Worm (Caenorhabditis elegans) whole organism, L4 larva: ENCODE measurements around the gene ccnk-1.

Source experiments
- D1046.2 ChIP-seq: fragments of 200-800 bp; sonication (Bioruptor generic); IDR thresholded peaks from 2 replicates; pipeline ENCODE4 v1.3.6; 2022; ENCODE audit warnings: missing genetic modification characterization, missing compliant biosample characterization
- F10B5.3 ChIP-seq: sonication (generic microtip); optimal IDR thresholded peaks from 2 replicates; lab custom pipeline; 2016; ENCODE audit warnings: mild to moderate bottlenecking, missing genetic modification characterization, missing compliant biosample characterization
- F26F4.8 ChIP-seq: fragments of 200-800 bp; sonication (Bioruptor generic); conservative IDR thresholded peaks from 2 replicates; pipeline ENCODE4 v1.3.6; 2022; ENCODE audit warnings: missing genetic modification characterization, missing compliant biosample characterization
- T20F7.1 ChIP-seq: fragments of 200-800 bp; sonication (Bioruptor generic); optimal IDR thresholded peaks from 2 replicates; lab custom pipeline; 2018; ENCODE audit warnings: mild to moderate bottlenecking, missing genetic modification characterization, missing compliant biosample characterization
- T26A8.4 ChIP-seq: fragments of 200-800 bp; sonication (Bioruptor generic); IDR thresholded peaks from 2 replicates; pipeline ENCODE4 v1.3.6; 2022; ENCODE audit warnings: missing genetic modification characterization, missing compliant biosample characterization
- Y105C5A.15 ChIP-seq: fragments of 200-800 bp; sonication (Bioruptor generic); IDR thresholded peaks from 2 replicates; pipeline ENCODE4 v1.3.6; 2022; ENCODE audit warnings: missing genetic modification characterization, missing compliant biosample characterization
- Y48G9A.11 ChIP-seq: fragments of 200-800 bp; sonication (Bioruptor generic); IDR thresholded peaks from 2 replicates; pipeline ENCODE4 v1.3.6; 2022; ENCODE audit warnings: missing genetic modification reagents, missing genetic modification characterization, missing compliant biosample characterization
- Y75B8A.6 ChIP-seq: fragments of 200-800 bp; sonication (Bioruptor generic); IDR thresholded peaks from 2 replicates; pipeline ENCODE4 v1.3.6; 2022; ENCODE audit warnings: missing genetic modification reagents, missing genetic modification characterization, missing compliant biosample characterization
- ZK546.5 ChIP-seq, 2 experiments: sonication (generic microtip); optimal IDR thresholded peaks; 2 replicates each; lab custom pipeline; 2017; ENCODE audit warnings: missing biosample characterization in 2 of 2, missing genetic modification characterization in 2 of 2
- arid-1 ChIP-seq: fragments of 200-800 bp; sonication (Bioruptor generic); conservative IDR thresholded peaks from 2 replicates; pipeline ENCODE4 v1.3.6; 2022; ENCODE audit warnings: missing genetic modification reagents, missing genetic modification characterization, missing compliant biosample characterization
- cey-2 ChIP-seq: sonication (generic microtip); optimal IDR thresholded peaks from 3 replicates; lab custom pipeline; 2017; ENCODE audit warnings: missing genetic modification characterization, mild to moderate bottlenecking, missing compliant biosample characterization, antibody characterized with exemption, borderline replicate concordance; ENCODE audit not compliant: insufficient read depth
- daf-16 ChIP-seq, 3 experiments: sonication (generic microtip); optimal IDR thresholded peaks; 2 replicates each; lab custom pipeline; 2016 to 2017; ENCODE audit warnings: missing genetic modification characterization in 3 of 3, missing genetic modification reagents in 3 of 3, mild to moderate bottlenecking in 2 of 3, missing compliant biosample characterization in 2 of 3, missing biosample characterization in 1 of 3, moderate library complexity in 1 of 3
- daf-19 ChIP-seq: fragments of 200-800 bp; sonication (Bioruptor generic); conservative IDR thresholded peaks from 2 replicates; pipeline ENCODE4 v1.3.6; 2022; ENCODE audit warnings: missing genetic modification characterization, missing compliant biosample characterization
- dmd-6 ChIP-seq: fragments of 200-800 bp; sonication (Bioruptor generic); IDR thresholded peaks from 2 replicates; pipeline ENCODE4 v1.3.6; 2022; ENCODE audit warnings: missing genetic modification reagents, missing genetic modification characterization, missing compliant biosample characterization
- dmd-8 ChIP-seq: fragments of 200-800 bp; sonication (Bioruptor generic); IDR thresholded peaks from 2 replicates; pipeline ENCODE4 v1.3.6; 2022; ENCODE audit warnings: missing genetic modification characterization, missing compliant biosample characterization
- fkh-10 ChIP-seq: fragments of 150-350 bp; optimal IDR thresholded peaks from 2 replicates; lab custom pipeline; 2014; ENCODE audit warnings: missing biosample characterization, missing genetic modification reagents, missing genetic modification characterization
- gei-8 ChIP-seq: fragments of 200-800 bp; sonication (Bioruptor generic); optimal IDR thresholded peaks from 2 replicates; lab custom pipeline; 2018; ENCODE audit warnings: mild to moderate bottlenecking, missing genetic modification characterization, missing compliant biosample characterization
- hif-1 ChIP-seq, 2 experiments: sonication (generic microtip); optimal IDR thresholded peaks; 2 replicates each; lab custom pipeline; 2016 to 2017; ENCODE audit warnings: missing compliant biosample characterization in 2 of 2, missing genetic modification characterization in 2 of 2, missing genetic modification reagents in 2 of 2, missing genotype in 2 of 2, mild to moderate bottlenecking in 1 of 2
- hlh-11 ChIP-seq: fragments of 200-800 bp; sonication (Bioruptor generic); optimal IDR thresholded peaks from 2 replicates; lab custom pipeline; 2018; ENCODE audit warnings: mild to moderate bottlenecking, missing genetic modification characterization, missing compliant biosample characterization
- hlh-30 ChIP-seq: sonication (generic microtip); optimal IDR thresholded peaks from 2 replicates; lab custom pipeline; 2017; ENCODE audit warnings: antibody characterized with exemption, mild to moderate bottlenecking, missing genetic modification characterization, missing compliant biosample characterization; ENCODE audit not compliant: insufficient read depth
- lin-13 ChIP-seq: fragments of 150-350 bp; optimal IDR thresholded peaks from 2 replicates; lab custom pipeline; 2014; ENCODE audit warnings: missing biosample characterization, missing genetic modification reagents, missing genetic modification characterization
- lin-29 ChIP-seq: fragments of 200-800 bp; sonication (Bioruptor generic); IDR thresholded peaks from 2 replicates; pipeline ENCODE4 v1.3.6; 2022; ENCODE audit warnings: missing genetic modification reagents, missing genetic modification characterization, missing compliant biosample characterization
- lin-38 ChIP-seq: fragments of 200-800 bp; sonication (Bioruptor generic); IDR thresholded peaks from 2 replicates; pipeline ENCODE4 v1.3.6; 2022; ENCODE audit warnings: missing genetic modification reagents, missing genetic modification characterization, missing compliant biosample characterization
- lin-39 ChIP-seq: fragments of 150-350 bp; optimal IDR thresholded peaks from 2 replicates; lab custom pipeline; 2014; ENCODE audit warnings: missing biosample characterization, missing genetic modification reagents, missing genetic modification characterization
- lir-3 ChIP-seq: sonication (generic microtip); optimal IDR thresholded peaks from 2 replicates; lab custom pipeline; 2016; ENCODE audit warnings: mild to moderate bottlenecking, missing genetic modification characterization, missing compliant biosample characterization
- mdl-1 ChIP-seq, 2 experiments: fragments of 150-350 bp in 1 of 2; sonication (generic microtip) in 1 of 2; optimal IDR thresholded peaks; 2 replicates each; lab custom pipeline; 2014 to 2017; ENCODE audit warnings: missing biosample characterization in 2 of 2, missing genetic modification characterization in 2 of 2
- mes-2 ChIP-seq: sonication (generic microtip); optimal IDR thresholded peaks from 2 replicates; lab custom pipeline; 2016; ENCODE audit warnings: missing genotype, mild to moderate bottlenecking, missing genetic modification characterization, missing compliant biosample characterization; ENCODE audit not compliant: poor library complexity, severe bottlenecking
- mxl-2 ChIP-seq: fragments of 200-800 bp; sonication (Bioruptor generic); conservative IDR thresholded peaks from 2 replicates; pipeline ENCODE4 v1.3.6; 2022; ENCODE audit warnings: missing genetic modification reagents, missing genetic modification characterization, missing compliant biosample characterization
- mxl-3 ChIP-seq: fragments of 200-800 bp; sonication (Bioruptor generic); optimal IDR thresholded peaks from 2 replicates; lab custom pipeline; 2018; ENCODE audit warnings: mild to moderate bottlenecking, missing genetic modification characterization, missing compliant biosample characterization
- nhr-102 ChIP-seq: sonication (generic microtip); optimal IDR thresholded peaks from 2 replicates; lab custom pipeline; 2016; ENCODE audit warnings: mild to moderate bottlenecking, missing genetic modification characterization, moderate library complexity, missing compliant biosample characterization
- nhr-11 ChIP-seq: fragments of 150-350 bp; optimal IDR thresholded peaks from 2 replicates; lab custom pipeline; 2014; ENCODE audit warnings: missing biosample characterization, missing genetic modification characterization
- nhr-25 ChIP-seq: sonication (generic microtip); optimal IDR thresholded peaks from 2 replicates; lab custom pipeline; 2017; ENCODE audit warnings: missing genetic modification characterization, mild to moderate bottlenecking, missing compliant biosample characterization, antibody characterized with exemption, moderate library complexity, borderline replicate concordance; ENCODE audit not compliant: insufficient read depth
- nhr-28 ChIP-seq: fragments of 150-350 bp; optimal IDR thresholded peaks from 2 replicates; lab custom pipeline; 2014; ENCODE audit warnings: missing biosample characterization, missing genetic modification characterization
- rbr-2 ChIP-seq: sonication (generic microtip); optimal IDR thresholded peaks from 2 replicates; lab custom pipeline; 2016; ENCODE audit warnings: missing genotype, missing genetic modification characterization, missing compliant biosample characterization
- set-16 ChIP-seq: fragments of 200-800 bp; sonication (Bioruptor generic); IDR thresholded peaks from 2 replicates; pipeline ENCODE4 v1.3.6; 2022; ENCODE audit warnings: missing genetic modification reagents, missing genetic modification characterization, missing compliant biosample characterization
- skn-1 ChIP-seq: fragments of 150-350 bp; optimal IDR thresholded peaks from 2 replicates; lab custom pipeline; 2014; ENCODE audit warnings: missing biosample characterization, missing genetic modification characterization
- snpc-1.2 ChIP-seq: fragments of 200-800 bp; sonication (Bioruptor generic); IDR thresholded peaks from 2 replicates; pipeline ENCODE4 v1.3.6; 2022; ENCODE audit warnings: missing genetic modification reagents, missing genetic modification characterization, missing compliant biosample characterization
- snpc-4 ChIP-seq: fragments of 150-350 bp; optimal IDR thresholded peaks from 2 replicates; lab custom pipeline; 2014; ENCODE audit warnings: missing biosample characterization, missing genetic modification characterization
- spr-1 ChIP-seq: sonication (generic microtip); optimal IDR thresholded peaks from 2 replicates; lab custom pipeline; 2016; ENCODE audit warnings: mild to moderate bottlenecking, missing genetic modification characterization, missing compliant biosample characterization
- spr-3 ChIP-seq: fragments of 200-800 bp; sonication (Bioruptor generic); optimal IDR thresholded peaks from 2 replicates; lab custom pipeline; 2018; ENCODE audit warnings: mild to moderate bottlenecking, missing genetic modification characterization, missing compliant biosample characterization
- tra-1 ChIP-seq: fragments of 200-800 bp; sonication (Bioruptor generic); IDR thresholded peaks from 2 replicates; pipeline ENCODE4 v1.3.6; 2022; ENCODE audit warnings: missing genetic modification reagents, missing genetic modification characterization, missing compliant biosample characterization
- unc-39 ChIP-seq: sonication (generic microtip); optimal IDR thresholded peaks from 2 replicates; lab custom pipeline; 2017; ENCODE audit warnings: missing biosample characterization, missing genetic modification characterization
- unc-62 ChIP-seq, 3 experiments: fragments of 150-350 bp in 1 of 3; sonication (generic microtip); optimal IDR thresholded peaks in 2 of 3; peaks in 1 of 3; 1 replicate in 1 of 3; 2 replicates in 2 of 3; lab custom pipeline; 2014 to 2017; ENCODE audit warnings: missing biosample characterization in 3 of 3, missing genetic modification characterization in 3 of 3, missing genetic modification reagents in 3 of 3, missing genotype in 1 of 3
- ztf-11 ChIP-seq: fragments of 150-350 bp; optimal IDR thresholded peaks from 2 replicates; lab custom pipeline; 2014; ENCODE audit warnings: missing biosample characterization, missing genetic modification characterization

Gene ccnk-1

ce11 chrV:14658131-14658530 is 45.8 kb downstream of the ccnk-1 start, which contains the start of gene slc-25A29:
TSS of gene slc-25A29 (minus strand) at chrV:14658175.
- TF ChIP-seq nhr-28 (tag; lab: Kevin White, UChicago) (peak; percentile 19), Y48G9A.11 (GFP tag; lab: Robert Waterston, UW) (no peak), daf-16 (GFP tag; optimal IDR thresholded peaks at IDR 0.05; lab: Kevin White, UChicago) (no peak), daf-16 (tag; optimal IDR thresholded peaks at IDR 0.05; lab: Kevin White, UChicago) (no peak), hlh-30 (tag; lab: Kevin White, UChicago) (peak; percentile 3), hlh-11 (tag; lab: Kevin White, UChicago) (peak; percentile 25), skn-1 (tag; lab: Kevin White, UChicago) (no peak), D1046.2 (GFP tag; lab: Robert Waterston, UW) (no peak), F26F4.8 (GFP tag; lab: Robert Waterston, UW) (no peak), daf-19 (GFP tag; lab: Robert Waterston, UW) (no peak), T20F7.1 (GFP tag; lab: Kevin White, UChicago) (no peak), nhr-25 (tag; lab: Kevin White, UChicago) (no peak), lin-38 (GFP tag; lab: Robert Waterston, UW) (no peak), mdl-1 (tag; optimal IDR thresholded peaks at IDR 0.05; lab: Kevin White, UChicago) (peak in 1 of 2 experiments; percentile 4), mxl-3 (GFP tag; lab: Kevin White, UChicago) (peak; percentile 36), dmd-6 (GFP tag; lab: Robert Waterston, UW) (no peak), lin-13 (no peak), ztf-11 (tag; lab: Kevin White, UChicago) (no peak), cey-2 (tag; lab: Kevin White, UChicago) (no peak), lin-29 (no peak), fkh-10 (no peak), unc-62 (GFP tag; optimal IDR thresholded peaks at IDR 0.05 in 1 of 2; lab: Kevin White, UChicago) (no peak), unc-62 (tag; optimal IDR thresholded peaks at IDR 0.05; lab: Kevin White, UChicago) (no peak), mes-2 (no peak), snpc-1.2 (GFP tag; lab: Robert Waterston, UW) (no peak), arid-1 (no peak), T26A8.4 (GFP tag; lab: Robert Waterston, UW) (no peak), ZK546.5 (tag; optimal IDR thresholded peaks at IDR 0.05; lab: Kevin White, UChicago) (no peak), Y105C5A.15 (GFP tag; lab: Robert Waterston, UW) (no peak), unc-39 (tag; lab: Kevin White, UChicago) (no peak)

ce11 chrV:14659595-14659994 is 47.2 kb downstream of the ccnk-1 start:
- TF ChIP-seq lin-38 (GFP tag; lab: Robert Waterston, UW) (no peak), tra-1 (no peak), F10B5.3 (tag; lab: Kevin White, UChicago) (no peak), lir-3 (no peak), unc-62 (GFP tag; optimal IDR thresholded peaks at IDR 0.05 in 1 of 2; lab: Kevin White, UChicago) (peak in 1 of 2 experiments; percentile 90), unc-62 (tag; optimal IDR thresholded peaks at IDR 0.05; lab: Kevin White, UChicago) (no peak)

ce11 chrV:14660608-14661355 is 48.4 kb downstream of the ccnk-1 start, which contains the start of gene srh-17:
TSS of gene srh-17 (plus strand) at chrV:14661305.
- TF ChIP-seq nhr-25 (tag; lab: Kevin White, UChicago) = peak; percentile 20
- no peak for TF ChIP-seq snpc-4 (tag; lab: Kevin White, UChicago)
- TF ChIP-seq spr-3 = no peak
- no peak for TF ChIP-seq mxl-2 (GFP tag; lab: Robert Waterston, UW)
- no peak for TF ChIP-seq set-16 (GFP tag; lab: Robert Waterston, UW)
- TF ChIP-seq hlh-11 (tag; lab: Kevin White, UChicago) = peak; percentile 79
- TF ChIP-seq dmd-8 = no peak
- TF ChIP-seq gei-8 = no peak
- no peak for TF ChIP-seq spr-1 (tag; lab: Kevin White, UChicago)
- no peak for TF ChIP-seq nhr-102
- peak; percentile 14 for TF ChIP-seq nhr-11 (tag; lab: Kevin White, UChicago)
- TF ChIP-seq mdl-1 (tag; optimal IDR thresholded peaks at IDR 0.05; lab: Kevin White, UChicago) = peak; percentile 83 to 87
- peak; percentile 77 for TF ChIP-seq hlh-30 (tag; lab: Kevin White, UChicago)
- TF ChIP-seq rbr-2 (tag; lab: Kevin White, UChicago) = no peak
- no peak for TF ChIP-seq lin-39 (tag; lab: Kevin White, UChicago)
- TF ChIP-seq cey-2 (tag; lab: Kevin White, UChicago) = peak; percentile 92
- TF ChIP-seq Y75B8A.6 (GFP tag; lab: Robert Waterston, UW) = no peak
- TF ChIP-seq hif-1 (tag; optimal IDR thresholded peaks at IDR 0.05; lab: Kevin White, UChicago) = peak; percentile 53 to 76
